Fruit fly (Drosophila melanogaster): ENCODE results near the gene CG3610.

The CG3610 gene

dm6 chr3R:14879207-14879863 lies 34.5 kb downstream of the CG3610 start, which contains the start of gene CG3631:
CG3631 (plus strand) TSS chr3R:14879457.
- TF ChIP-seq CG6813 (GFP tag; optimal IDR thresholded peaks at IDR 0.05) = no peak
- TF ChIP-seq Neu2 (GFP tag; optimal IDR thresholded peaks at IDR 0.05; ENCODE audit: borderline replicate concordance) = no peak
- no peak for TF ChIP-seq CG12104 (GFP tag; optimal IDR thresholded peaks at IDR 0.05)
- TF ChIP-seq NC2α (GFP tag; optimal IDR thresholded peaks at IDR 0.05) = no peak
- no peak for TF ChIP-seq CG4854 (GFP tag; optimal IDR thresholded peaks at IDR 0.05)
- TF ChIP-seq CG13287 (GFP tag; IDR thresholded peaks at IDR 0.05; ENCODE audit: partially characterized antibody) = peak; percentile 56
- TF ChIP-seq ac (GFP tag; optimal IDR thresholded peaks at IDR 0.05) = no peak
- no peak for TF ChIP-seq Scr (GFP tag; IDR thresholded peaks at IDR 0.05; ENCODE audit: partially characterized antibody)
- peak; percentile 65 for TF ChIP-seq dm (GFP tag; optimal IDR thresholded peaks at IDR 0.05)
- TF ChIP-seq CG17829 (tag; optimal IDR thresholded peaks at IDR 0.05) = peak; percentile 5
- TF ChIP-seq nerfin-1 (tag; optimal IDR thresholded peaks at IDR 0.05) = no peak
- 0 out of 4 replicates have a peak, but pooled peaks have one; percentile 31 for TF ChIP-seq Dll (GFP tag; IDR thresholded peaks at IDR 0.05; ENCODE audit: partially characterized antibody)
- TF ChIP-seq Ets97D (GFP tag; optimal IDR thresholded peaks at IDR 0.05) = peak; percentile 29
- peak; percentile 20 for TF ChIP-seq Hmr (GFP tag; optimal IDR thresholded peaks at IDR 0.05)
- TF ChIP-seq CG11504 (tag; optimal IDR thresholded peaks at IDR 0.05) = no peak
- no peak for TF ChIP-seq repo (GFP tag; optimal IDR thresholded peaks at IDR 0.05)
- peak; percentile 38 for TF ChIP-seq Elba2 (GFP tag; optimal IDR thresholded peaks at IDR 0.05)
- TF ChIP-seq Camta (GFP tag; optimal IDR thresholded peaks at IDR 0.05) = no peak
- no peak for TF ChIP-seq klu (GFP tag; IDR thresholded peaks at IDR 0.05)
- no peak for TF ChIP-seq sens-2 (GFP tag; IDR thresholded peaks at IDR 0.05)
- TF ChIP-seq CG14710 (tag; optimal IDR thresholded peaks at IDR 0.05) = peak; percentile 44
- no peak for TF ChIP-seq lab (GFP tag; optimal IDR thresholded peaks at IDR 0.05)
- TF ChIP-seq Sry-δ (GFP tag; optimal IDR thresholded peaks at IDR 0.05) = peak; percentile 7
- TF ChIP-seq MBD-R2 (GFP tag; IDR thresholded peaks at IDR 0.05) = peak; percentile 89
- TF ChIP-seq Drgx (GFP tag; IDR thresholded peaks at IDR 0.05) = 0 out of 2 replicates have a peak, but pooled peaks have one; percentile 16
- peak; percentile 95 for TF ChIP-seq Dp (GFP tag; optimal IDR thresholded peaks at IDR 0.05)
- TF ChIP-seq nmo (GFP tag; optimal IDR thresholded peaks at IDR 0.05) = peak; percentile 10
- TF ChIP-seq CG3065 (GFP tag; optimal IDR thresholded peaks at IDR 0.05) = no peak
- TF ChIP-seq BEAF-32 (GFP tag; optimal IDR thresholded peaks at IDR 0.05) = peak; percentile 25
- TF ChIP-seq CG1603 (tag; optimal IDR thresholded peaks at IDR 0.05) = peak; percentile 50
- TF ChIP-seq psq (GFP tag; optimal IDR thresholded peaks at IDR 0.05) = peak; percentile 74
- peak; percentile 53 for TF ChIP-seq Max (GFP tag; optimal IDR thresholded peaks at IDR 0.05)
- peak; percentile 41; the same call in 1 of the 2 replicates for TF ChIP-seq amos (GFP tag; IDR thresholded peaks at IDR 0.05; ENCODE audit: partially characterized antibody)
- no peak for TF ChIP-seq crol (GFP tag; IDR thresholded peaks at IDR 0.05)
- no peak for TF ChIP-seq CG10431 (GFP tag; optimal IDR thresholded peaks at IDR 0.05)
- no peak for TF ChIP-seq bcd (GFP tag; optimal IDR thresholded peaks at IDR 0.05)
- TF ChIP-seq Nf-YC (tag; optimal IDR thresholded peaks at IDR 0.05) = peak; percentile 9
- no peak for TF ChIP-seq CG13123 (GFP tag; optimal IDR thresholded peaks at IDR 0.05)
- TF ChIP-seq CHES-1-like (GFP tag; optimal IDR thresholded peaks at IDR 0.05) = peak; percentile 55
- 0 out of 3 replicates have a peak, but pooled peaks have one; percentile 6 for TF ChIP-seq mld (GFP tag; IDR thresholded peaks at IDR 0.05; ENCODE audit: partially characterized antibody)
- no peak for TF ChIP-seq Gug (GFP tag; IDR thresholded peaks at IDR 0.05)
- TF ChIP-seq HLH4C (GFP tag; IDR thresholded peaks at IDR 0.05; ENCODE audit: partially characterized antibody) = peak; percentile 43; the same call in 1 of the 3 replicates
- TF ChIP-seq CG3838 (GFP tag; optimal IDR thresholded peaks at IDR 0.05) = no peak
- TF ChIP-seq CG12391 (tag; optimal IDR thresholded peaks at IDR 0.05) = no peak
- TF ChIP-seq trem (tag; optimal IDR thresholded peaks at IDR 0.05) = peak; percentile 32
- no peak for TF ChIP-seq Hr3 (GFP tag; optimal IDR thresholded peaks at IDR 0.05)
- TF ChIP-seq prd (optimal IDR thresholded peaks at IDR 0.05) = no peak
- TF ChIP-seq prd (GFP tag; IDR thresholded peaks at IDR 0.05) = no peak
- peak; percentile 81 for TF ChIP-seq CG17385 (GFP tag; optimal IDR thresholded peaks at IDR 0.05)
